Worm (Caenorhabditis elegans) whole organism, L1 larva: Measurements from ENCODE around the gene ung-1.

ENCODE experiments used
- C04F5.9 ChIP-seq: sonication (generic microtip); optimal IDR thresholded peaks from 2 replicates; lab custom pipeline; 2016; ENCODE audit warnings: missing genetic modification characterization, missing compliant biosample characterization
- aha-1 ChIP-seq: fragments of 150-350 bp; optimal IDR thresholded peaks from 2 replicates; lab custom pipeline; 2014; ENCODE audit warnings: missing biosample characterization, missing genetic modification characterization
- ceh-8 ChIP-seq: fragments of 200-800 bp; sonication (Bioruptor generic); optimal IDR thresholded peaks from 2 replicates; lab custom pipeline; 2018; ENCODE audit warnings: mild to moderate bottlenecking, missing genetic modification characterization, moderate library complexity, missing compliant biosample characterization
- ceh-82 ChIP-seq, 3 experiments: fragments of 150-350 bp in 1 of 3; sonication (generic microtip) in 2 of 3; optimal IDR thresholded peaks; 2 replicates each; lab custom pipeline; 2014 to 2017; ENCODE audit warnings: missing biosample characterization in 3 of 3, missing genetic modification characterization in 3 of 3
- ceh-90 ChIP-seq: sonication (generic microtip); optimal IDR thresholded peaks from 2 replicates; lab custom pipeline; 2016; ENCODE audit warnings: missing genetic modification characterization, missing compliant biosample characterization
- dpl-1 ChIP-seq, 3 experiments: fragments of 150-350 bp in 2 of 3; sonication (generic microtip) in 1 of 3; optimal IDR thresholded peaks; 2 replicates each; lab custom pipeline; 2014 to 2017; ENCODE audit warnings: missing biosample characterization in 3 of 3, missing genetic modification characterization in 3 of 3, missing genetic modification reagents in 3 of 3
- dsc-1 ChIP-seq: sonication (generic microtip); optimal IDR thresholded peaks from 2 replicates; lab custom pipeline; 2016; ENCODE audit warnings: mild to moderate bottlenecking, missing genetic modification characterization, missing compliant biosample characterization
- efl-1 ChIP-seq, 4 experiments: fragments of 150-350 bp; optimal IDR thresholded peaks in 3 of 4; peaks in 1 of 4; 1 replicate in 1 of 4; 2 replicates in 3 of 4; lab custom pipeline; 2014; ENCODE audit warnings: missing biosample characterization in 2 of 4, missing genetic modification characterization in 2 of 4, missing genetic modification reagents in 2 of 4
- efl-3 ChIP-seq: fragments of 200-800 bp; sonication (Bioruptor generic); optimal IDR thresholded peaks from 2 replicates; lab custom pipeline; 2018; ENCODE audit warnings: mild to moderate bottlenecking, missing genetic modification characterization, missing compliant biosample characterization
- egl-13 ChIP-seq: sonication (generic microtip); optimal IDR thresholded peaks from 2 replicates; lab custom pipeline; 2016; ENCODE audit warnings: missing genotype, missing genetic modification reagents, missing genetic modification characterization, missing compliant biosample characterization
- elt-2 ChIP-seq: sonication (generic microtip); optimal IDR thresholded peaks from 2 replicates; lab custom pipeline; 2016; ENCODE audit warnings: missing genetic modification characterization, mild to moderate bottlenecking, inconsistent platforms, missing compliant biosample characterization, missing genetic modification reagents
- fkh-4 ChIP-seq: sonication (generic microtip); optimal IDR thresholded peaks from 2 replicates; lab custom pipeline; 2016; ENCODE audit warnings: missing compliant biosample characterization, missing genetic modification characterization, borderline replicate concordance
- fkh-8 ChIP-seq: sonication (generic microtip); optimal IDR thresholded peaks from 2 replicates; lab custom pipeline; 2016; ENCODE audit warnings: mild to moderate bottlenecking, missing genetic modification characterization, missing compliant biosample characterization
- grh-1 ChIP-seq: fragments of 200-800 bp; sonication (Bioruptor generic); IDR thresholded peaks from 2 replicates; pipeline ENCODE4 v1.3.6; 2022; ENCODE audit warnings: missing genetic modification reagents, missing genetic modification characterization, missing compliant biosample characterization
- hpl-2 ChIP-seq: fragments of 150-350 bp; optimal IDR thresholded peaks from 2 replicates; lab custom pipeline; 2014; ENCODE audit warnings: missing biosample characterization, missing genetic modification reagents, missing genetic modification characterization
- isw-1 ChIP-seq: fragments of 200-800 bp; sonication (Bioruptor generic); IDR thresholded peaks from 2 replicates; pipeline ENCODE4 v1.3.6; 2022; ENCODE audit warnings: missing genetic modification characterization, missing compliant biosample characterization
- lin-14 ChIP-seq: fragments of 200-800 bp; sonication (Bioruptor generic); optimal IDR thresholded peaks from 2 replicates; lab custom pipeline; 2018; ENCODE audit warnings: mild to moderate bottlenecking, missing genetic modification characterization, moderate library complexity, missing compliant biosample characterization
- lin-35 ChIP-seq, 2 experiments: fragments of 150-350 bp; optimal IDR thresholded peaks; 2 replicates each; lab custom pipeline; 2014; ENCODE audit warnings: missing biosample characterization in 2 of 2, missing genetic modification characterization in 2 of 2, missing genetic modification reagents in 2 of 2
- lsy-2 ChIP-seq, 2 experiments: fragments of 150-350 bp; optimal IDR thresholded peaks; 2 replicates each; lab custom pipeline; 2014; ENCODE audit warnings: missing biosample characterization in 2 of 2, missing genetic modification characterization in 2 of 2
- mab-9 ChIP-seq: fragments of 200-800 bp; sonication (Bioruptor generic); IDR thresholded peaks from 2 replicates; pipeline ENCODE4 v1.3.6; 2022; ENCODE audit warnings: missing genetic modification reagents, missing genetic modification characterization, missing compliant biosample characterization
- mep-1 ChIP-seq: fragments of 150-350 bp; optimal IDR thresholded peaks from 2 replicates; lab custom pipeline; 2014; ENCODE audit warnings: missing biosample characterization, missing genetic modification characterization
- nhr-28 ChIP-seq: fragments of 150-350 bp; optimal IDR thresholded peaks from 2 replicates; lab custom pipeline; 2014; ENCODE audit warnings: missing biosample characterization, missing genetic modification characterization
- nhr-47 ChIP-seq: sonication (generic microtip); optimal IDR thresholded peaks from 2 replicates; lab custom pipeline; 2016; ENCODE audit warnings: mild to moderate bottlenecking, missing genetic modification characterization, moderate library complexity, missing compliant biosample characterization
- nhr-71 ChIP-seq: sonication (generic microtip); optimal IDR thresholded peaks from 2 replicates; lab custom pipeline; 2016; ENCODE audit warnings: mild to moderate bottlenecking, missing genetic modification characterization, moderate library complexity, missing compliant biosample characterization
- rnt-1 ChIP-seq: sonication (generic microtip); optimal IDR thresholded peaks from 2 replicates; lab custom pipeline; 2016; ENCODE audit warnings: mild to moderate bottlenecking, missing genetic modification characterization, moderate library complexity, missing compliant biosample characterization
- snu-23 ChIP-seq: sonication (generic microtip); optimal IDR thresholded peaks from 2 replicates; lab custom pipeline; 2016; ENCODE audit warnings: missing genetic modification characterization, missing compliant biosample characterization
- sox-4 ChIP-seq: sonication (generic microtip); optimal IDR thresholded peaks from 2 replicates; lab custom pipeline; 2016; ENCODE audit warnings: missing genetic modification characterization, missing compliant biosample characterization
- tbx-2 ChIP-seq: sonication (generic microtip); optimal IDR thresholded peaks from 2 replicates; lab custom pipeline; 2016; ENCODE audit warnings: missing genetic modification characterization, missing compliant biosample characterization
- unc-130 ChIP-seq: fragments of 150-350 bp; optimal IDR thresholded peaks from 2 replicates; lab custom pipeline; 2017; ENCODE audit warnings: missing biosample characterization, missing genetic modification characterization, inconsistent platforms
- unc-98 ChIP-seq: fragments of 200-800 bp; sonication (Bioruptor generic); IDR thresholded peaks from 2 replicates; pipeline ENCODE4 v1.3.6; 2022; ENCODE audit warnings: missing genetic modification characterization, missing compliant biosample characterization
- vab-15 ChIP-seq: sonication (generic microtip); optimal IDR thresholded peaks from 2 replicates; lab custom pipeline; 2017; ENCODE audit warnings: missing genotype, mild to moderate bottlenecking, missing genetic modification characterization, missing compliant biosample characterization
- xbp-1 ChIP-seq: sonication (generic microtip); optimal IDR thresholded peaks from 2 replicates; lab custom pipeline; 2016; ENCODE audit warnings: missing genetic modification characterization, missing compliant biosample characterization
- zip-4 ChIP-seq: fragments of 200-800 bp; sonication (Bioruptor generic); optimal IDR thresholded peaks from 2 replicates; lab custom pipeline; 2018; ENCODE audit warnings: mild to moderate bottlenecking, missing genetic modification characterization, moderate library complexity, missing compliant biosample characterization

Gene ung-1

DNA sequence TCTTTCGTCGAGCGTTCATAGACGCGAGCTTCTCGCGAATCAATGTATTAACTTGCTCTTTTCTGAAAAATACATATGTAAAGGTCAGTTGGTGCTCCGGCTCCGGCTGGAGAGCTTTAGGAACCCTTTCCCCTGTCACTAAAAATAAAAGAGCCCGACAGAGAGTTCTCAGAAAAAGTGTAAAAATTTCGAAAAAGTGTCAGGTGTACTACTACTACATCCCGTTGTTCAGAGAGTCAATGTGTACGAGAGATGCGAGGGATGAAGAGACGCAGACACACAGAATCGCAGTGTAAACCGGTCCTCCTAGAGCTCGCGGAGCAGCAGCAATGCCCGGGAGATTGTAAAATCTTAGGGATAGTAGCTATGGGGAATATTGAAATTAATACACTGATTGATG, 31.2 kb downstream of the ung-1 start (continued):
- TF ChIP-seq nhr-71 (tag; lab: Kevin White, UChicago), result peak; percentile 88

DNA sequence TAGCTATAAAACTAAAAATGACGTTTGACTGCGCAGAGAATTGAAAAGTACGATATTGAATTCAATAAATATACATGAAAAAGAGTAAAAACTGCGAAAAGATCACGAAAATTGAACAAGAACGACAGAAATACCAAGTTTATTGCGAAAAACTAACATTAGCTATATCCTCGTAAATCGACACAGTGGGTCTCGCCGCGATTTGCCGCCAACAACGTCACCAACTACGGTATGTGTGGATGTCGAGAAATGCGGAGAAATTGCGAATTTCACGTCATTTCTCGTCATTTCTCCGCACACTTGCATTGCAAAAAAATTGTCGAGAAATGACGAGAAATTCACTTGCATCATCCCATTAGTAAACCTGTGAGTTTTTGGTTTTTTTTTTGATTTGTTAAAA, 33.9 kb downstream of the ung-1 start:
- TF ChIP-seq C04F5.9 (tag; lab: Kevin White, UChicago), result peak; percentile 97
- peak in 1 of 2 experiments; percentile 27 for TF ChIP-seq lsy-2 (tag; optimal IDR thresholded peaks at IDR 0.05; lab: Kevin White, UChicago)

DNA sequence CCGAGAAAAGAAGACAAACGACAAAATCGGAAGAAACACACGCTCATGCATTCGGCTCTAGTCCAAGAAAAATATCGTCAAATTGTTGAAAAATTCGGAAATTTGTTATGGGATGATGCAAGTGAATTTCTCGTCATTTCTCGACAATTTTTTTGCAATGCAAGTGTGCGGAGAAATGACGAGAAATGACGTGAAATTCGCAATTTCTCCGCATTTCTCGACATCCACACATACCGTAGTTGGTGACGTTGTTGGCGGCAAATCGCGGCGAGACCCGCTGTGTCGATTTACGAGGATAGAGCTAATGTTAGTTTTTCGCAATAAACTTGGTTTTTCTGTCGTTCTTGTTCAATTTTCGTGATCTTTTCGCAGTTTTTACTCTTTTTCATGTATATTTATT, 34.7 kb downstream of the ung-1 start:
- TF ChIP-seq lsy-2 (tag; optimal IDR thresholded peaks at IDR 0.05; lab: Kevin White, UChicago), result peak in 1 of 2 experiments; percentile 2
- TF ChIP-seq C04F5.9 (tag; lab: Kevin White, UChicago), result peak; percentile 97
- TF ChIP-seq, all 84 proteins: peak for 2; not testable (repeated sequence) for 82

DNA sequence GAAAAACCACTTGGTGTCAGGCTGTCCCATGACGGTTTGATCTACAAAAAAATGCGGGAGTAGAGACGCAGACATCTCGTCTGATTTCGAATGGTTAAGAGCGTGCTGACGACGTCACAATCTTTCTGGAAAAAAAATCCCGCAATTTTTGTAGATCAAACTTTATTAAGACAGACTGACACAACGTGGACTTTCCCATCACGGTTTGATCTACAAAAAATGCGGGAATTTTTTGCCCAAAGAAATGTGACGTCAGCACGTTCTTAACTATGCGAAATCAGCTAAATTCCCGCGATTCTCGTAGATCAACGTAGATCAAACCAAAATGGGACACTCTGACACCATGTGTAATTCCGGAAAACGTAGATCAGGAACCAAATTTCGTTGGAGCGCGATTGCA, 35.4 kb downstream of the ung-1 start:
- TF ChIP-seq dpl-1 (GFP tag; optimal IDR thresholded peaks at IDR 0.05; lab: Kevin White, UChicago) (no peak), nhr-28 (no peak), xbp-1 (tag; lab: Kevin White, UChicago) (no peak), aha-1 (no peak), lin-35 (GFP tag; optimal IDR thresholded peaks at IDR 0.05; lab: Kevin White, UChicago) (no peak), mep-1 (no peak), vab-15 (tag; lab: Kevin White, UChicago) (no peak), mab-9 (GFP tag; lab: Robert Waterston, UW) (no peak), hpl-2 (GFP tag; lab: Kevin White, UChicago) (no peak), elt-2 (no peak), unc-130 (tag; lab: Kevin White, UChicago) (no peak), ceh-82 (tag; optimal IDR thresholded peaks at IDR 0.05; lab: Kevin White, UChicago) (no peak)

DNA sequence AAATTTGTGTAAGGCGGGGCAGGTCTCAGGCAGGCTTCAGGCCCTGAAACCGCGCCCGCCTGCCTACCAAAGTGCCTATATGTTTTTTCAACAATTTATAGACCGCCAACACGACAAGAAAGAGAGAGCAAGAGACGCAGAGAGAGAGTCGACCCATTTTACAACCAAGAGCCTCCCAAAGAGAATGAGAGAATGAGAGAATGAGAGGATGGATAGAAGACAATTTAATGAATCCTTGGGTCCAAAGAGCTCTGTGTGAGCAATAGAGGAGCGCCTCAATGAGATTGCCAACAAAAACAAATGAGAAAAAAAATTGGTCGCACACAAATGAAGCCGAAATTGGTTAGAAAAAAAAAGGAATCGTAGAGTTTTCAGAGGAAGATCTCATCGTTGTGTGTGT, 36.0 kb downstream of the ung-1 start:
- TF ChIP-seq tbx-2, result peak; percentile 14
- no peak for TF ChIP-seq grh-1 (GFP tag; lab: Robert Waterston, UW)
- TF ChIP-seq lsy-2 (tag; optimal IDR thresholded peaks at IDR 0.05; lab: Kevin White, UChicago), result peak; percentile 14 to 42
- TF ChIP-seq lin-14 (GFP tag; lab: Kevin White, UChicago), result peak; percentile 50
- TF ChIP-seq dsc-1 (tag; lab: Kevin White, UChicago), result peak; percentile 20
- TF ChIP-seq nhr-71 (tag; lab: Kevin White, UChicago), result peak; percentile 50
- peak; percentile 45 for TF ChIP-seq rnt-1 (tag; lab: Kevin White, UChicago)
- no peak for TF ChIP-seq ceh-8
- no peak for TF ChIP-seq unc-98 (GFP tag; lab: Robert Waterston, UW)
- peak; percentile 19 for TF ChIP-seq snu-23 (GFP tag; lab: Kevin White, UChicago)
- TF ChIP-seq, all 84 proteins: peak for 7

DNA sequence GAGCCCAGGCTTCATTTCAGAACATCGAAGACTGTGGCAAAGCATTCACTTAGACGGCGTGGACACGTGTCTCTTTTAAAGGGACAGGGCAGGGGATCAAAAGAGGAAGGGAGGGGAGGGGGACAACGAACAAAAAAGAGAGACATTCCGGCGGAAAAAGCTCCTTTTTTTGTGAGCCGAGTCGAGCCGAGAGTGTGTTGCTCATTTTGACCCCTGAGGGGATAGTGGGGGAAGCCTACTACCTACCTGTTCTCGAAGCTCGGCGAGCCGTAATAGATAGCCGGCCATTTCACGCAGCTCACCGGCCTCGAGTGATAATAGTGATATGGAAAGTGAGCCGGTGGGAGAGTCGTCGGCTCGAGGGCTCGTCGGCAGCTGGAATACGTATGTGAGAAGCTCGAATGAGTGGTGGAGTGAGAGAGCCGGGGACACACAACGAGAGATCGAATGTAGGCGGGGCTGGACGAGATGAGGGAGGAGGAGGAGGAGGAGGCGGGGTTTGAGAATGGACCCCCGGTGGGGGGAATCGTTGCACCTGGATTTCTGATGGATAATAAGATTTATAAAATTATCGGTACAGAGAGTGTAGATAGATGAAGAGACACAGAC, 37.1 kb downstream of the ung-1 start:
- no peak for TF ChIP-seq efl-3 (GFP tag; lab: Kevin White, UChicago)
- peak; percentile 2 for TF ChIP-seq xbp-1 (tag; lab: Kevin White, UChicago)
- no peak for TF ChIP-seq efl-1 (optimal IDR thresholded peaks at IDR 0.05; lab: Kevin White, UChicago)
- TF ChIP-seq efl-1 (GFP tag; optimal IDR thresholded peaks at IDR 0.05 in 1 of 2; lab: Kevin White, UChicago), result peak in 1 of 2 experiments; percentile 91
- TF ChIP-seq ceh-90 (tag; lab: Kevin White, UChicago), result no peak
- no peak for TF ChIP-seq isw-1
- peak; percentile 29 for TF ChIP-seq nhr-47
- no peak for TF ChIP-seq egl-13
- TF ChIP-seq sox-4, result no peak
- TF ChIP-seq unc-98 (GFP tag; lab: Robert Waterston, UW), result no peak
- TF ChIP-seq tbx-2, result peak; percentile 25
- TF ChIP-seq zip-4, result no peak
- peak; percentile 39 for TF ChIP-seq fkh-8 (tag; lab: Kevin White, UChicago)
- TF ChIP-seq nhr-71 (tag; lab: Kevin White, UChicago), result peak; percentile 30
- no peak for TF ChIP-seq snu-23 (GFP tag; lab: Kevin White, UChicago)
- TF ChIP-seq lin-14 (GFP tag; lab: Kevin White, UChicago), result peak; percentile 34
- TF ChIP-seq rnt-1 (tag; lab: Kevin White, UChicago), result peak; percentile 24
- TF ChIP-seq dsc-1 (tag; lab: Kevin White, UChicago), result peak; percentile 6
- no peak for TF ChIP-seq fkh-4 (tag; lab: Kevin White, UChicago)
